Worm (Caenorhabditis elegans): ENCODE data around the gene ttr-31.

ce11 chrX:10970629-10971028 is 38.2 kb downstream of the ttr-31 start, which contains the start of gene K09C8.8:
- TF ChIP-seq mab-5 (tag; optimal IDR thresholded peaks at IDR 0.05): no peak
- no peak for TF ChIP-seq snpc-4 (tag; optimal IDR thresholded peaks at IDR 0.05)
- TF ChIP-seq ama-1 (optimal IDR thresholded peaks at IDR 0.05): no peak
- TF ChIP-seq nhr-77 (tag; optimal IDR thresholded peaks at IDR 0.05): no peak
- no peak for TF ChIP-seq fos-1 (tag; optimal IDR thresholded peaks at IDR 0.05)
- TF ChIP-seq egl-27 (tag; optimal IDR thresholded peaks at IDR 0.05): no peak
- no peak for TF ChIP-seq nhr-23 (tag; optimal IDR thresholded peaks at IDR 0.05)
- TF ChIP-seq lsy-2 (tag; optimal IDR thresholded peaks at IDR 0.05): no peak
